Worm (Caenorhabditis elegans) whole organism, young adult: ENCODE measurements around the gene F54F2.9.

Experiments
- B0035.1 ChIP-seq: sonication (generic microtip); optimal IDR thresholded peaks from 2 replicates; lab custom pipeline; 2016; ENCODE audit warnings: missing genetic modification characterization, mild to moderate bottlenecking, missing compliant biosample characterization, missing genotype, missing genetic modification reagents
- B0336.3 ChIP-seq: fragments of 200-800 bp; sonication (Bioruptor generic); IDR thresholded peaks from 2 replicates; pipeline ENCODE4 v1.3.6; 2022; ENCODE audit warnings: missing genetic modification characterization, missing compliant biosample characterization
- F23B12.7 ChIP-seq: sonication (generic microtip); optimal IDR thresholded peaks from 2 replicates; lab custom pipeline; 2017; ENCODE audit warnings: missing genetic modification characterization, mild to moderate bottlenecking, missing compliant biosample characterization, antibody characterized with exemption, moderate library complexity; ENCODE audit not compliant: insufficient read depth
- F49E8.2 ChIP-seq: sonication (generic microtip); optimal IDR thresholded peaks from 3 replicates; lab custom pipeline; 2017; ENCODE audit warnings: missing genetic modification characterization, mild to moderate bottlenecking, missing compliant biosample characterization, antibody characterized with exemption, moderate library complexity; ENCODE audit not compliant: insufficient read depth
- F57C9.4 ChIP-seq: sonication (generic microtip); optimal IDR thresholded peaks from 2 replicates; lab custom pipeline; 2017; ENCODE audit warnings: mild to moderate bottlenecking, missing genetic modification characterization, missing compliant biosample characterization
- K12H6.12 ChIP-seq: fragments of 200-800 bp; sonication (Bioruptor generic); optimal IDR thresholded peaks from 2 replicates; lab custom pipeline; 2018; ENCODE audit warnings: mild to moderate bottlenecking, missing genetic modification characterization, missing compliant biosample characterization
- Y53G8AR.9 ChIP-seq: fragments of 200-800 bp; sonication (Bioruptor generic); conservative IDR thresholded peaks from 2 replicates; pipeline ENCODE4 v1.3.6; 2022; ENCODE audit warnings: missing genetic modification reagents, missing genetic modification characterization, missing compliant biosample characterization
- Y56A3A.18 ChIP-seq: fragments of 200-800 bp; sonication (Bioruptor generic); IDR thresholded peaks from 2 replicates; pipeline ENCODE4 v1.3.6; 2022; ENCODE audit warnings: missing genetic modification reagents, missing genetic modification characterization, missing compliant biosample characterization
- Y79H2A.3 ChIP-seq: fragments of 200-800 bp; sonication (Bioruptor generic); conservative IDR thresholded peaks from 2 replicates; pipeline ENCODE4 v1.3.6; 2022; ENCODE audit warnings: missing genetic modification reagents, missing genetic modification characterization, missing compliant biosample characterization
- Y95B8A.8 ChIP-seq: fragments of 200-800 bp; sonication (Bioruptor generic); IDR thresholded peaks from 2 replicates; pipeline ENCODE4 v1.3.6; 2022; ENCODE audit warnings: missing genetic modification reagents, missing genetic modification characterization, missing compliant biosample characterization
- aptf-2 ChIP-seq: fragments of 200-800 bp; sonication (Bioruptor generic); conservative IDR thresholded peaks from 2 replicates; pipeline ENCODE4 v1.3.6; 2022; ENCODE audit warnings: missing genetic modification reagents, missing genetic modification characterization, missing compliant biosample characterization
- attf-3 ChIP-seq: fragments of 200-800 bp; sonication (Bioruptor generic); conservative IDR thresholded peaks from 2 replicates; pipeline ENCODE4 v1.3.6; 2022; ENCODE audit warnings: missing genetic modification reagents, missing genetic modification characterization, missing compliant biosample characterization
- attf-5 ChIP-seq: fragments of 200-800 bp; sonication (Bioruptor generic); optimal IDR thresholded peaks from 2 replicates; lab custom pipeline; 2018; ENCODE audit warnings: mild to moderate bottlenecking, missing genetic modification characterization, missing compliant biosample characterization
- attf-6 ChIP-seq: fragments of 200-800 bp; sonication (Bioruptor generic); IDR thresholded peaks from 2 replicates; pipeline ENCODE4 v1.3.6; 2022; ENCODE audit warnings: missing genetic modification reagents, missing genetic modification characterization, missing compliant biosample characterization
- cebp-1 ChIP-seq, 2 experiments: fragments of 200-800 bp in 1 of 2; sonication (Bioruptor generic) in 1 of 2; sonication (generic microtip) in 1 of 2; IDR thresholded peaks in 1 of 2; optimal IDR thresholded peaks in 1 of 2; 2 replicates each; pipeline versions ENCODE4 v1.3.6 to Lab custom; 2017 to 2022; ENCODE audit warnings: missing compliant biosample characterization in 2 of 2, missing genetic modification characterization in 2 of 2, mild to moderate bottlenecking in 1 of 2, missing genetic modification reagents in 1 of 2, moderate library complexity in 1 of 2
- ceh-27 ChIP-seq: fragments of 200-800 bp; sonication (Bioruptor generic); optimal IDR thresholded peaks from 2 replicates; lab custom pipeline; 2018; ENCODE audit warnings: mild to moderate bottlenecking, missing genetic modification characterization, moderate library complexity, missing compliant biosample characterization
- ceh-40 ChIP-seq: fragments of 200-800 bp; sonication (Bioruptor generic); IDR thresholded peaks from 2 replicates; pipeline ENCODE4 v1.3.6; 2022; ENCODE audit warnings: missing genetic modification characterization, missing compliant biosample characterization
- ceh-79 ChIP-seq: sonication (generic microtip); optimal IDR thresholded peaks from 2 replicates; lab custom pipeline; 2017; ENCODE audit warnings: mild to moderate bottlenecking, missing genetic modification characterization, missing compliant biosample characterization
- die-1 ChIP-seq: sonication (generic microtip); optimal IDR thresholded peaks from 2 replicates; lab custom pipeline; 2016; ENCODE audit warnings: missing genotype, mild to moderate bottlenecking, missing genetic modification characterization, missing compliant biosample characterization
- dpff-1 ChIP-seq: sonication (generic microtip); optimal IDR thresholded peaks from 2 replicates; lab custom pipeline; 2017; ENCODE audit warnings: mild to moderate bottlenecking, missing genetic modification characterization, missing compliant biosample characterization
- dpl-1 ChIP-seq: fragments of 150-350 bp; optimal IDR thresholded peaks from 2 replicates; lab custom pipeline; 2014; ENCODE audit warnings: missing biosample characterization, missing genetic modification reagents, missing genetic modification characterization
- him-1 ChIP-seq: sonication (generic microtip); optimal IDR thresholded peaks from 2 replicates; lab custom pipeline; 2016; ENCODE audit warnings: missing genotype, missing genetic modification reagents, missing genetic modification characterization, missing compliant biosample characterization
- hlh-12 ChIP-seq: sonication (generic microtip); optimal IDR thresholded peaks from 2 replicates; lab custom pipeline; 2016; ENCODE audit warnings: missing genetic modification characterization, missing compliant biosample characterization
- hmg-20 ChIP-seq: fragments of 200-800 bp; sonication (Bioruptor generic); IDR thresholded peaks from 2 replicates; pipeline ENCODE4 v1.3.6; 2022; ENCODE audit warnings: missing genetic modification reagents, missing genetic modification characterization, missing compliant biosample characterization
- lin-35 ChIP-seq, 3 experiments: fragments of 150-350 bp in 2 of 3; sonication (generic microtip) in 1 of 3; optimal IDR thresholded peaks; 2 replicates each; lab custom pipeline; 2014 to 2018; ENCODE audit warnings: missing biosample characterization in 3 of 3, missing genetic modification characterization in 3 of 3, missing genetic modification reagents in 3 of 3
- madf-3 ChIP-seq: fragments of 200-800 bp; sonication (Bioruptor generic); IDR thresholded peaks from 2 replicates; pipeline ENCODE4 v1.3.6; 2022; ENCODE audit warnings: missing genetic modification reagents, missing genetic modification characterization, missing compliant biosample characterization
- mcd-1 ChIP-seq: fragments of 200-800 bp; sonication (Bioruptor generic); IDR thresholded peaks from 2 replicates; pipeline ENCODE4 v1.3.6; 2022; ENCODE audit warnings: missing genetic modification reagents, missing genetic modification characterization, missing compliant biosample characterization
- mel-28 ChIP-seq: sonication (generic microtip); optimal IDR thresholded peaks from 2 replicates; lab custom pipeline; 2016; ENCODE audit warnings: borderline replicate concordance, mild to moderate bottlenecking, missing genetic modification characterization, missing compliant biosample characterization
- nfya-2 ChIP-seq: fragments of 200-800 bp; sonication (Bioruptor generic); IDR thresholded peaks from 2 replicates; pipeline ENCODE4 v1.3.6; 2022; ENCODE audit warnings: missing genetic modification reagents, missing genetic modification characterization, missing compliant biosample characterization
- nfyb-1 ChIP-seq: fragments of 200-800 bp; sonication (Bioruptor generic); IDR thresholded peaks from 2 replicates; pipeline ENCODE4 v1.3.6; 2022; ENCODE audit warnings: missing genetic modification reagents, missing genetic modification characterization, missing compliant biosample characterization
- nhr-80 ChIP-seq: sonication (generic microtip); optimal IDR thresholded peaks from 2 replicates; lab custom pipeline; 2016; ENCODE audit warnings: missing genetic modification characterization, missing compliant biosample characterization
- rcor-1 ChIP-seq: fragments of 200-800 bp; sonication (Bioruptor generic); IDR thresholded peaks from 2 replicates; pipeline ENCODE4 v1.3.6; 2022; ENCODE audit warnings: missing genetic modification reagents, missing genetic modification characterization, missing compliant biosample characterization
- rpc-1 ChIP-seq, 2 experiments: fragments of 150-350 bp in 1 of 2; sonication (generic microtip) in 1 of 2; optimal IDR thresholded peaks; 2 replicates each; lab custom pipeline; 2014 to 2018; ENCODE audit warnings: missing biosample characterization in 1 of 2, missing genetic modification characterization in 1 of 2, missing genetic modification reagents in 1 of 2, missing genotype in 1 of 2
- sea-2 ChIP-seq: fragments of 200-800 bp; sonication (Bioruptor generic); IDR thresholded peaks from 2 replicates; pipeline ENCODE4 v1.3.6; 2022; ENCODE audit warnings: missing genetic modification characterization, missing compliant biosample characterization
- snpc-3.4 ChIP-seq: sonication (generic microtip); optimal IDR thresholded peaks from 2 replicates; lab custom pipeline; 2017; ENCODE audit warnings: missing genetic modification characterization, mild to moderate bottlenecking, missing compliant biosample characterization, antibody characterized with exemption, moderate library complexity, missing genotype, missing genetic modification reagents
- snpc-4 ChIP-seq, 5 experiments: fragments of 150-350 bp in 1 of 5; sonication (generic microtip) in 4 of 5; optimal IDR thresholded peaks; 2 replicates each; lab custom pipeline; 2014 to 2018; ENCODE audit warnings: missing genetic modification characterization in 5 of 5, missing biosample characterization in 3 of 5, antibody characterized with exemption in 2 of 5, mild to moderate bottlenecking in 2 of 5, missing compliant biosample characterization in 2 of 5, missing genotype in 2 of 5, moderate library complexity in 2 of 5, missing genetic modification reagents in 1 of 5
- somi-1 ChIP-seq: fragments of 200-800 bp; sonication (Bioruptor generic); optimal IDR thresholded peaks from 2 replicates; lab custom pipeline; 2018; ENCODE audit warnings: mild to moderate bottlenecking, missing genetic modification characterization, missing compliant biosample characterization
- tbp1 ChIP-seq: fragments of 200-800 bp; sonication (Bioruptor generic); optimal IDR thresholded peaks from 2 replicates; lab custom pipeline; 2018; ENCODE audit warnings: mild to moderate bottlenecking, missing genetic modification characterization, missing compliant biosample characterization
- tlf-1 ChIP-seq: fragments of 200-800 bp; sonication (Bioruptor generic); optimal IDR thresholded peaks from 2 replicates; lab custom pipeline; 2018; ENCODE audit warnings: mild to moderate bottlenecking, missing genetic modification characterization, missing compliant biosample characterization
- xnd-1 ChIP-seq: sonication (generic microtip); optimal IDR thresholded peaks from 2 replicates; lab custom pipeline; 2016; ENCODE audit warnings: missing genotype, missing genetic modification reagents, missing genetic modification characterization, missing compliant biosample characterization
- zim-3 ChIP-seq: sonication (generic microtip); optimal IDR thresholded peaks from 2 replicates; lab custom pipeline; 2017; ENCODE audit warnings: mild to moderate bottlenecking, missing genetic modification characterization, moderate library complexity, missing compliant biosample characterization
- ztf-18 ChIP-seq: sonication (generic microtip); optimal IDR thresholded peaks from 2 replicates; lab custom pipeline; 2016; ENCODE audit warnings: missing genotype, mild to moderate bottlenecking, missing genetic modification characterization, missing compliant biosample characterization
- ztf-22 ChIP-seq: fragments of 200-800 bp; sonication (Bioruptor generic); optimal IDR thresholded peaks from 2 replicates; lab custom pipeline; 2018; ENCODE audit warnings: mild to moderate bottlenecking, missing genetic modification characterization, moderate library complexity, missing compliant biosample characterization
- ztf-28 ChIP-seq: fragments of 200-800 bp; sonication (Bioruptor generic); IDR thresholded peaks from 2 replicates; pipeline ENCODE4 v1.3.6; 2022; ENCODE audit warnings: missing genetic modification reagents, missing genetic modification characterization, missing compliant biosample characterization
- ztf-3 ChIP-seq: fragments of 200-800 bp; sonication (Bioruptor generic); optimal IDR thresholded peaks from 2 replicates; lab custom pipeline; 2018; ENCODE audit warnings: mild to moderate bottlenecking, missing genetic modification characterization, missing compliant biosample characterization

F54F2.9 gene

ce11 chrIII:8799964-8800795 lies 26.8 kb downstream of the F54F2.9 start, which contains the start of gene F54F2.6 (continued):
- TF ChIP-seq dpff-1: peak; percentile 20
- peak; percentile 86 for TF ChIP-seq attf-5 (GFP tag; lab: Kevin White, UChicago)
- no peak for TF ChIP-seq sea-2
- peak; percentile 59 for TF ChIP-seq mcd-1 (GFP tag; lab: Robert Waterston, UW)
- TF ChIP-seq rpc-1 (optimal IDR thresholded peaks at IDR 0.05; lab: Kevin White, UChicago): no peak
- no peak for TF ChIP-seq rpc-1 (tag; optimal IDR thresholded peaks at IDR 0.05; lab: Kevin White, UChicago)
- no peak for TF ChIP-seq snpc-4 (GFP tag; optimal IDR thresholded peaks at IDR 0.05; lab: Kevin White, UChicago)
- TF ChIP-seq snpc-4 (tag; optimal IDR thresholded peaks at IDR 0.05; lab: Kevin White, UChicago): peak in 2 of 4 experiments; percentile 50
- peak; percentile 77 for TF ChIP-seq B0336.3 (GFP tag; lab: Robert Waterston, UW)
- TF ChIP-seq F23B12.7 (tag; lab: Kevin White, UChicago): no peak
- TF ChIP-seq ceh-27 (GFP tag; lab: Kevin White, UChicago): peak; percentile 88
- TF ChIP-seq Y79H2A.3 (GFP tag; lab: Robert Waterston, UW): no peak
- no peak for TF ChIP-seq hlh-12
- TF ChIP-seq ztf-3 (GFP tag; lab: Kevin White, UChicago): peak; percentile 53
- TF ChIP-seq somi-1 (GFP tag; lab: Kevin White, UChicago): peak; percentile 91
- TF ChIP-seq Y95B8A.8 (GFP tag; lab: Robert Waterston, UW): no peak
- no peak for TF ChIP-seq aptf-2 (GFP tag; lab: Robert Waterston, UW)
- TF ChIP-seq die-1: no peak
- no peak for TF ChIP-seq attf-3
- TF ChIP-seq nfyb-1 (GFP tag; lab: Robert Waterston, UW): 0 out of 2 replicates have a peak, but pooled peaks have one; percentile 50
- no peak for TF ChIP-seq hmg-20 (GFP tag; lab: Robert Waterston, UW)
- no peak for TF ChIP-seq xnd-1 (tag; lab: Kevin White, UChicago)
- TF ChIP-seq F49E8.2 (tag; lab: Kevin White, UChicago): no peak
- TF ChIP-seq ceh-40: no peak
- TF ChIP-seq ceh-79 (tag; lab: Kevin White, UChicago): no peak
- TF ChIP-seq snpc-3.4 (tag; lab: Kevin White, UChicago): no peak
- TF ChIP-seq tbp1 (GFP tag; lab: Kevin White, UChicago): no peak
- no peak for TF ChIP-seq rcor-1
- no peak for TF ChIP-seq nfya-2 (GFP tag; lab: Robert Waterston, UW)
- TF ChIP-seq ztf-22 (GFP tag; lab: Kevin White, UChicago): no peak
- TF ChIP-seq lin-35 (GFP tag; optimal IDR thresholded peaks at IDR 0.05; lab: Kevin White, UChicago): peak in 1 of 3 experiments; percentile 78
- no peak for TF ChIP-seq madf-3 (GFP tag; lab: Robert Waterston, UW)
- TF ChIP-seq ztf-18: no peak
- no peak; the same call in 1 of the 2 replicates for TF ChIP-seq Y53G8AR.9 (GFP tag; lab: Robert Waterston, UW)
- no peak for TF ChIP-seq dpl-1 (GFP tag; lab: Kevin White, UChicago)
- no peak for TF ChIP-seq mel-28 (tag; lab: Kevin White, UChicago)
- TF ChIP-seq him-1: no peak
- peak; percentile 60 for TF ChIP-seq cebp-1 (GFP tag; IDR thresholded peaks at IDR 0.05; lab: Robert Waterston, UW)
- peak; percentile 91 for TF ChIP-seq cebp-1 (tag; optimal IDR thresholded peaks at IDR 0.05; lab: Kevin White, UChicago)
- peak; percentile 16 for TF ChIP-seq tlf-1 (GFP tag; lab: Kevin White, UChicago)
- TF ChIP-seq K12H6.12 (tag; lab: Kevin White, UChicago): peak; percentile 97
- no peak for TF ChIP-seq zim-3
- TF ChIP-seq ztf-28: no peak
- TF ChIP-seq Y56A3A.18 (GFP tag; lab: Robert Waterston, UW): no peak
- TF ChIP-seq B0035.1: peak; percentile 32
- TF ChIP-seq nhr-80 (tag; lab: Kevin White, UChicago): peak; percentile 61
- TF ChIP-seq attf-6: no peak
- TF ChIP-seq F57C9.4 (tag; lab: Kevin White, UChicago): no peak
